Worm (Caenorhabditis elegans): ENCODE measurements around the gene oma-1.

The oma-1 gene

DNA sequence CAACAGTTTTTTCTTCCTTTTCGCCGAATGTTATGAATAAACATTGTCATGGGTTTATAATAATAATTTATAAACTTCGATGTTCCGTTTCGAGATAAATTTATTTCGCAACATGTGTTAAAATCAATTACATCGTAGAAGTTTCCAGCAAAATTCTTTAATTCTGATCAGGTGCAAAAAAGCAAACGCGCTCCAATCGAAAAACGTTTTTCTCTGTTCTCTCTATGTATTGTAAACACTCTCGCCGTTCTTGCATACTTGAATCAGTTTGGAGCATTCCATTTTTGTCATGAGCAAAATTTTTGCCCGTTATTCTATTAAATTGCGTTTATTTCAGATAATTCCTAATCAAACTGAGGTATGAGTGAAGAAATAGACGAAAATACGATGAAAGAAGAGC is 5.0 kb downstream of the oma-1 start, which contains the start of gene rad-54.L2 (continued):
- no peak for TF ChIP-seq D1046.2 (GFP tag; IDR thresholded peaks at IDR 0.05)
- peak; percentile 87 for TF ChIP-seq lin-38 (GFP tag; IDR thresholded peaks at IDR 0.05)
- TF ChIP-seq hlh-11 (tag; optimal IDR thresholded peaks at IDR 0.05) = peak; percentile 66
- no peak for TF ChIP-seq dmd-8 (GFP tag; IDR thresholded peaks at IDR 0.05)
- TF ChIP-seq jun-1 (tag; optimal IDR thresholded peaks at IDR 0.05) = no peak
- TF ChIP-seq dve-1 (tag; optimal IDR thresholded peaks at IDR 0.05; ENCODE audit: insufficient read depth) = peak; percentile 81
- TF ChIP-seq nhr-77 (tag; optimal IDR thresholded peaks at IDR 0.05) = peak; percentile 46
- TF ChIP-seq lir-3 (tag; optimal IDR thresholded peaks at IDR 0.05) = no peak
- TF ChIP-seq ztf-7 (tag; optimal IDR thresholded peaks at IDR 0.05) = peak; percentile 5
- TF ChIP-seq unc-130 (GFP tag; optimal IDR thresholded peaks at IDR 0.05) = peak; percentile 24
- no peak for TF ChIP-seq ceh-44 (GFP tag; IDR thresholded peaks at IDR 0.05)
- peak in 1 of 2 experiments; percentile 82 for TF ChIP-seq lsy-2 (tag; optimal IDR thresholded peaks at IDR 0.05)
- TF ChIP-seq gei-8 (GFP tag; optimal IDR thresholded peaks at IDR 0.05) = no peak
- TF ChIP-seq nhr-11 (tag; optimal IDR thresholded peaks at IDR 0.05) = peak; percentile 8
- TF ChIP-seq Y105C5A.15 (GFP tag; IDR thresholded peaks at IDR 0.05) = no peak
- TF ChIP-seq zfp-2 (tag; optimal IDR thresholded peaks at IDR 0.05) = no peak
- TF ChIP-seq nhr-6 (tag; optimal IDR thresholded peaks at IDR 0.05) = peak; percentile 52
- TF ChIP-seq mxl-2 (GFP tag; conservative IDR thresholded peaks at IDR 0.05) = no peak
- no peak for TF ChIP-seq egl-27 (tag; optimal IDR thresholded peaks at IDR 0.05)
- no peak for TF ChIP-seq spr-3 (GFP tag; optimal IDR thresholded peaks at IDR 0.05)
- TF ChIP-seq zfp-3 (GFP tag; conservative IDR thresholded peaks at IDR 0.05) = no peak
- no peak for TF ChIP-seq dmd-9 (GFP tag; IDR thresholded peaks at IDR 0.05)
- TF ChIP-seq fos-1 (tag; optimal IDR thresholded peaks at IDR 0.05) = no peak
- peak; percentile 41; the same call in 1 of the 2 replicates for TF ChIP-seq dmd-6 (GFP tag; IDR thresholded peaks at IDR 0.05)
- TF ChIP-seq F49E8.2 (tag; optimal IDR thresholded peaks at IDR 0.05; ENCODE audit: borderline replicate concordance) = no peak
- TF ChIP-seq arid-1 (GFP tag; conservative IDR thresholded peaks at IDR 0.05) = peak; percentile 53; the same call in 1 of the 2 replicates
- no peak for TF ChIP-seq nhr-10 (tag; optimal IDR thresholded peaks at IDR 0.05)
- TF ChIP-seq dpl-1 (GFP tag; optimal IDR thresholded peaks at IDR 0.05) = peak; percentile 59
- no peak for TF ChIP-seq nhr-237 (tag; optimal IDR thresholded peaks at IDR 0.05)
- TF ChIP-seq nhr-25 (tag; optimal IDR thresholded peaks at IDR 0.05; ENCODE audit: borderline replicate concordance, insufficient read depth) = no peak
- no peak for TF ChIP-seq saeg-2 (GFP tag; IDR thresholded peaks at IDR 0.05)

DNA sequence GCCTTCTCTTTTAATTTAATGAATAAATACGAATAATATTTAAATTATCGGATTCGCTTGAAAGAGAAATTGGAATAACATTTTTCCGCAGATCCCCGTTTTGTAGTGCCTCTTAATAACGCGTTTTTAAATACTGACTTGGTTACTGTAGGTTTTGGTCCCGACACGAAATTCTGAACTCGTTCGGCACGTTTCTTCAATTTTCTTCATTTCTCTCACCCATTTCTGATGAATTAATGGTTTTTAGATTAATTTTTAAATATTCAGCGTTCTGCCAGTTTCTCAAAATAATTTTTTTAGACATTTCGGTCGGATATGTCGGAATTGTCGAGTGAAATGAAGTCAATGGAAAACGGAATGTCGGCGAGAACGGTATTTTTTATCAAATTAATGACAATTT is 12.6 kb downstream of the oma-1 start, which contains the start of gene C27B7.5:
TSS of gene C27B7.5 (plus strand) at position 301 of the 400 bp plus-strand sequence.
- TF ChIP-seq nhr-102 (tag; optimal IDR thresholded peaks at IDR 0.05) = no peak
- peak; percentile 53 for TF ChIP-seq ama-1 (optimal IDR thresholded peaks at IDR 0.05)

DNA sequence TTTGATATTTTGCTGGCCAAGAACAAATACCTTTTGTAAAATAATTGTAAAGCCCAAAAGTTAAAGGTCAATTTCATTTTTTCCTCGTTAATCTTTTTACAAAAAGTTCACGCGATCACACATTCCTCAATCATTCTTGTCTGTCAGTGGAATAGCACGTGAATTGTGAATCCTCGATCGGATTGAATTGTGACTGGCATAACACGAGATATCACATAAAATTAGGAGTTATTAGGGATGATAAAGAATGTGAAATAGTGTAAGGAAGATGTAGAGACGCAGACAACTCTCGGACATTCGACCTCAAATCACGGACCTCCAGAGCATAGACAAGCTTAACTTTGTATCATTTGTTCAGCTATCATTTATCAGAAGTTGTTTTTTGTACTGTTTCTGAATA is 17.4 kb downstream of the oma-1 start, which contains the start of gene C27B7.6:
TSS of gene C27B7.6 (minus strand) at position 182 of the 400 bp plus-strand sequence.
- TF ChIP-seq Y105C5A.15 (GFP tag; IDR thresholded peaks at IDR 0.05) (no peak), Y75B8A.6 (GFP tag; IDR thresholded peaks at IDR 0.05) (no peak), ztf-7 (tag; optimal IDR thresholded peaks at IDR 0.05) (no peak), pqm-1 (tag; optimal IDR thresholded peaks at IDR 0.05) (no peak), hlh-30 (tag; optimal IDR thresholded peaks at IDR 0.05; ENCODE audit: insufficient read depth) (peak; percentile 56), F10B5.3 (tag; optimal IDR thresholded peaks at IDR 0.05) (no peak), mxl-2 (GFP tag; conservative IDR thresholded peaks at IDR 0.05) (0 out of 2 replicates have a peak, but pooled peaks have one; percentile 36), aha-1 (tag) (peak; percentile 80), php-3 (GFP tag; IDR thresholded peaks at IDR 0.05) (no peak), hlh-11 (tag; optimal IDR thresholded peaks at IDR 0.05) (peak; percentile 3), mes-2 (tag; optimal IDR thresholded peaks at IDR 0.05; ENCODE audit: poor library complexity, severe bottlenecking) (no peak), Y48G9A.11 (GFP tag; IDR thresholded peaks at IDR 0.05) (no peak), dmd-9 (GFP tag; IDR thresholded peaks at IDR 0.05) (no peak), mdl-1 (tag; optimal IDR thresholded peaks at IDR 0.05) (no peak), ceh-28 (tag; optimal IDR thresholded peaks at IDR 0.05) (no peak), aly-2 (tag; optimal IDR thresholded peaks at IDR 0.05) (no peak)
